Fruit fly (Drosophila melanogaster) whole organism, embryonic: ENCODE measurements around the gene nmdyn-D7.

Experiments used
- Atf3 ChIP-seq: fragments of 200-800 bp; sonication (Bioruptor generic); optimal IDR thresholded peaks from 3 replicates; lab custom pipeline; 2016; ENCODE audit warnings: missing biosample characterization, missing genetic modification characterization
- CG10209 ChIP-seq: fragments of 200-800 bp; sonication (Bioruptor generic); optimal IDR thresholded peaks from 3 replicates; lab custom pipeline; 2017; ENCODE audit warnings: missing biosample characterization, mild to moderate bottlenecking, missing genetic modification characterization, missing genetic modification reagents
- CG10321 ChIP-seq: fragments of 200-800 bp; sonication (Bioruptor generic); IDR thresholded peaks from 2 replicates; pipeline ENCODE4 v1.3.6; 2022; ENCODE audit warnings: missing biosample characterization, missing genetic modification characterization
- CG12744 ChIP-seq: fragments of 200-800 bp; sonication (Bioruptor generic); optimal IDR thresholded peaks from 2 replicates; lab custom pipeline; 2016; ENCODE audit warnings: missing biosample characterization, missing genetic modification characterization
- CG12942 ChIP-seq: fragments of 200-800 bp; sonication (Bioruptor generic); optimal IDR thresholded peaks from 3 replicates; lab custom pipeline; 2016; ENCODE audit warnings: missing biosample characterization, missing genetic modification characterization
- CG13894 ChIP-seq: fragments of 200-800 bp; sonication (Bioruptor generic); optimal IDR thresholded peaks from 3 replicates; lab custom pipeline; 2018; ENCODE audit warnings: missing biosample characterization, mild to moderate bottlenecking, missing genetic modification characterization, moderate library complexity
- CG1647 ChIP-seq: fragments of 200-800 bp; sonication (Bioruptor generic); optimal IDR thresholded peaks from 3 replicates; lab custom pipeline; 2016; ENCODE audit warnings: missing biosample characterization, missing genetic modification characterization
- CG16863 ChIP-seq: fragments of 200-800 bp; sonication (Bioruptor generic); optimal IDR thresholded peaks from 3 replicates; lab custom pipeline; 2016; ENCODE audit warnings: missing biosample characterization, missing genetic modification characterization
- CG17186 ChIP-seq: fragments of 200-800 bp; sonication (Bioruptor generic); optimal IDR thresholded peaks from 3 replicates; lab custom pipeline; 2017; ENCODE audit warnings: missing biosample characterization, missing genetic modification reagents, missing genetic modification characterization
- CG17359 ChIP-seq: fragments of 200-800 bp; sonication (Bioruptor generic); optimal IDR thresholded peaks from 3 replicates; lab custom pipeline; 2018; ENCODE audit warnings: missing biosample characterization, mild to moderate bottlenecking, missing genetic modification characterization, moderate library complexity
- CG17361 ChIP-seq: fragments of 200-800 bp; sonication (Bioruptor generic); IDR thresholded peaks from 3 replicates; pipeline ENCODE4 v1.3.6; 2022; ENCODE audit warnings: missing biosample characterization, missing genetic modification characterization
- CG17568 ChIP-seq: fragments of 200-800 bp; sonication (Bioruptor generic); optimal IDR thresholded peaks from 2 replicates; lab custom pipeline; 2018; ENCODE audit warnings: missing biosample characterization, mild to moderate bottlenecking, missing genetic modification characterization, moderate library complexity
- CG2202 ChIP-seq: fragments of 200-800 bp; sonication (Bioruptor generic); optimal IDR thresholded peaks from 2 replicates; lab custom pipeline; 2018; ENCODE audit warnings: missing biosample characterization, mild to moderate bottlenecking, missing genetic modification characterization
- CG32532 ChIP-seq: fragments of 200-800 bp; sonication (Bioruptor generic); IDR thresholded peaks from 2 replicates; pipeline ENCODE4 v1.3.6; 2022; ENCODE audit warnings: missing biosample characterization, missing genetic modification characterization
- CG32767 ChIP-seq: fragments of 200-800 bp; sonication (Bioruptor generic); IDR thresholded peaks from 2 replicates; pipeline ENCODE4 v1.3.6; 2022; ENCODE audit warnings: missing biosample characterization, missing genetic modification characterization
- CG4730 ChIP-seq: fragments of 200-800 bp; sonication (Bioruptor generic); IDR thresholded peaks from 2 replicates; pipeline ENCODE4 v1.3.6; 2022; ENCODE audit warnings: missing biosample characterization, missing genetic modification characterization
- CG7357 ChIP-seq: fragments of 200-800 bp; sonication (Bioruptor generic); IDR thresholded peaks from 3 replicates; pipeline ENCODE4 v1.3.6; 2022; ENCODE audit warnings: missing biosample characterization, missing genetic modification characterization
- CG7839 ChIP-seq: fragments of 200-800 bp; sonication (Bioruptor generic); optimal IDR thresholded peaks from 3 replicates; lab custom pipeline; 2018; ENCODE audit warnings: missing biosample characterization, mild to moderate bottlenecking, missing genetic modification characterization, moderate library complexity
- CG7928 ChIP-seq: fragments of 200-800 bp; sonication (Bioruptor generic); optimal IDR thresholded peaks from 2 replicates; lab custom pipeline; 2017; ENCODE audit warnings: missing biosample characterization, mild to moderate bottlenecking, missing genetic modification characterization
- CG9876 ChIP-seq: fragments of 200-800 bp; sonication (Bioruptor generic); optimal IDR thresholded peaks from 2 replicates; lab custom pipeline; 2016; ENCODE audit warnings: missing biosample characterization, missing genetic modification characterization
- CHES-1-like ChIP-seq: fragments of 200-800 bp; sonication (Bioruptor generic); optimal IDR thresholded peaks from 2 replicates; lab custom pipeline; 2016; ENCODE audit warnings: missing biosample characterization, missing genetic modification characterization
- CTCF ChIP-seq: fragments of 200-800 bp; sonication (Bioruptor generic); optimal IDR thresholded peaks from 2 replicates; lab custom pipeline; 2017; ENCODE audit warnings: missing biosample characterization, mild to moderate bottlenecking, missing genetic modification characterization, moderate library complexity
- D19A ChIP-seq: fragments of 200-800 bp; optimal IDR thresholded peaks from 3 replicates; lab custom pipeline; 2019; ENCODE audit warnings: missing biosample characterization, mild to moderate bottlenecking, missing genetic modification characterization, moderate library complexity
- Dek ChIP-seq: fragments of 200-800 bp; sonication (Bioruptor generic); optimal IDR thresholded peaks from 3 replicates; lab custom pipeline; 2019; ENCODE audit warnings: missing biosample characterization, mild to moderate bottlenecking, missing genetic modification characterization, moderate library complexity
- Fer3 ChIP-seq: fragments of 200-800 bp; sonication (Bioruptor generic); optimal IDR thresholded peaks from 2 replicates; lab custom pipeline; 2018; ENCODE audit warnings: missing biosample characterization, mild to moderate bottlenecking, missing genetic modification characterization, moderate library complexity
- GATAe ChIP-seq: fragments of 200-800 bp; sonication (Bioruptor generic); conservative IDR thresholded peaks from 2 replicates; pipeline ENCODE4 v1.3.6; 2022; ENCODE audit warnings: missing biosample characterization, missing genetic modification characterization
- HLH3B ChIP-seq: fragments of 200-800 bp; sonication (Bioruptor generic); IDR thresholded peaks from 2 replicates; pipeline ENCODE4 v1.3.6; 2022; ENCODE audit warnings: missing biosample characterization, missing genetic modification characterization
- HmgZ ChIP-seq: fragments of 200-800 bp; sonication (Bioruptor generic); optimal IDR thresholded peaks from 2 replicates; lab custom pipeline; 2018; ENCODE audit warnings: missing biosample characterization, mild to moderate bottlenecking, missing genetic modification characterization
- Hr39 ChIP-seq: fragments of >200 bp; optimal IDR thresholded peaks from 2 replicates; lab custom pipeline; 2017
- Kr ChIP-seq: fragments of 200-800 bp; sonication (Bioruptor generic); optimal IDR thresholded peaks from 2 replicates; lab custom pipeline; 2017; ENCODE audit warnings: missing biosample characterization, mild to moderate bottlenecking, missing genetic modification characterization
- Myb ChIP-seq: fragments of 200-800 bp; sonication (Bioruptor generic); optimal IDR thresholded peaks from 2 replicates; lab custom pipeline; 2016; ENCODE audit warnings: missing biosample characterization, missing genetic modification characterization
- Oaz ChIP-seq: fragments of 200-800 bp; sonication (Bioruptor generic); IDR thresholded peaks from 2 replicates; pipeline ENCODE4 v1.3.6; 2022; ENCODE audit warnings: missing biosample characterization, missing genetic modification characterization
- Oli ChIP-seq: fragments of 200-800 bp; sonication (Bioruptor generic); optimal IDR thresholded peaks from 2 replicates; lab custom pipeline; 2018; ENCODE audit warnings: missing biosample characterization, mild to moderate bottlenecking, missing genetic modification characterization, moderate library complexity
- Pdp1 ChIP-seq, 2 experiments: fragments of 200-800 bp; sonication (Bioruptor generic); optimal IDR thresholded peaks; 3 replicates each; lab custom pipeline; 2016; ENCODE audit warnings: missing biosample characterization in 2 of 2, missing genetic modification characterization in 2 of 2, mild to moderate bottlenecking in 1 of 2, moderate library complexity in 1 of 2
- Rx ChIP-seq: fragments of 200-800 bp; sonication (Bioruptor generic); IDR thresholded peaks from 2 replicates; pipeline ENCODE4 v1.3.6; 2022; ENCODE audit warnings: missing biosample characterization, missing genetic modification characterization
- Tbp ChIP-seq: fragments of >200 bp; optimal IDR thresholded peaks from 2 replicates; lab custom pipeline; 2018; ENCODE audit warnings: missing biosample characterization, missing genetic modification characterization
- Xbp1 ChIP-seq: fragments of 200-800 bp; sonication (Bioruptor generic); optimal IDR thresholded peaks from 3 replicates; lab custom pipeline; 2016; ENCODE audit warnings: missing biosample characterization, mild to moderate bottlenecking, missing genetic modification characterization
- ewg ChIP-seq: fragments of 200-800 bp; sonication (Bioruptor generic); optimal IDR thresholded peaks from 3 replicates; lab custom pipeline; 2017; ENCODE audit warnings: mild to moderate bottlenecking, missing biosample characterization, missing genetic modification reagents, missing genetic modification characterization
- ftz-f1 ChIP-seq: fragments of 200-800 bp; sonication (Bioruptor generic); optimal IDR thresholded peaks from 2 replicates; lab custom pipeline; 2016; ENCODE audit warnings: missing biosample characterization, missing genetic modification characterization
- hkb ChIP-seq, 2 experiments: fragments of 200-800 bp in 1 of 2; fragments of >200 bp in 1 of 2; sonication (Bioruptor generic) in 1 of 2; IDR thresholded peaks in 1 of 2; optimal IDR thresholded peaks in 1 of 2; 2 replicates each; pipeline versions ENCODE4 v1.3.6 to Lab custom; 2017 to 2022; ENCODE audit warnings: missing biosample characterization in 1 of 2, missing genetic modification characterization in 1 of 2
- jing ChIP-seq: fragments of 200-800 bp; sonication (Bioruptor generic); optimal IDR thresholded peaks from 2 replicates; lab custom pipeline; 2018; ENCODE audit warnings: missing biosample characterization, mild to moderate bottlenecking, missing genetic modification characterization
- kay ChIP-seq: fragments of 200-800 bp; sonication (Bioruptor generic); optimal IDR thresholded peaks from 2 replicates; lab custom pipeline; 2016; ENCODE audit warnings: missing biosample characterization, missing genetic modification characterization
- klu ChIP-seq: fragments of 200-800 bp; sonication (Bioruptor generic); IDR thresholded peaks from 2 replicates; pipeline ENCODE4 v1.3.6; 2022; ENCODE audit warnings: missing biosample characterization, missing genetic modification characterization
- mam ChIP-seq: fragments of 200-800 bp; sonication (Bioruptor generic); optimal IDR thresholded peaks from 3 replicates; lab custom pipeline; 2016; ENCODE audit warnings: missing biosample characterization, missing genetic modification characterization
- pnt ChIP-seq: fragments of 200-800 bp; sonication (Bioruptor generic); optimal IDR thresholded peaks from 3 replicates; lab custom pipeline; 2016; ENCODE audit warnings: missing biosample characterization, missing genetic modification characterization
- prd ChIP-seq, 3 experiments: fragments of >200 bp in 2 of 3; fragments of 200-800 bp in 1 of 3; sonication (Bioruptor generic) in 1 of 3; optimal IDR thresholded peaks in 2 of 3; IDR thresholded peaks in 1 of 3; 2 replicates in 2 of 3; 3 replicates in 1 of 3; pipeline versions ENCODE4 v1.3.6 to Lab custom; 2017 to 2022; ENCODE audit warnings: missing biosample characterization in 1 of 3, missing genetic modification characterization in 1 of 3
- pzg ChIP-seq: fragments of 200-800 bp; sonication (Bioruptor generic); optimal IDR thresholded peaks from 3 replicates; lab custom pipeline; 2018; ENCODE audit warnings: missing biosample characterization, mild to moderate bottlenecking, missing genetic modification characterization, moderate library complexity
- slp2 ChIP-seq: fragments of 200-800 bp; sonication (Bioruptor generic); optimal IDR thresholded peaks from 2 replicates; lab custom pipeline; 2016; ENCODE audit warnings: missing biosample characterization, missing genetic modification characterization
- sna ChIP-seq: fragments of 200-800 bp; sonication (Bioruptor generic); IDR thresholded peaks from 2 replicates; pipeline ENCODE4 v1.3.6; 2022; ENCODE audit warnings: missing biosample characterization, missing genetic modification characterization; ENCODE audit not compliant: partially characterized antibody
- sob ChIP-seq: fragments of 200-800 bp; sonication (Bioruptor generic); IDR thresholded peaks from 2 replicates; pipeline ENCODE4 v1.3.6; 2022; ENCODE audit warnings: missing biosample characterization, missing genetic modification characterization
- ttk ChIP-seq: fragments of 200-800 bp; sonication (Bioruptor generic); IDR thresholded peaks from 2 replicates; pipeline ENCODE4 v2.1.2; 2022; ENCODE audit warnings: missing biosample characterization, missing genetic modification characterization
- vfl ChIP-seq: fragments of 200-800 bp; sonication (Bioruptor generic); optimal IDR thresholded peaks from 2 replicates; lab custom pipeline; 2016; ENCODE audit warnings: missing biosample characterization, missing genetic modification characterization

nmdyn-D7 gene

DNA sequence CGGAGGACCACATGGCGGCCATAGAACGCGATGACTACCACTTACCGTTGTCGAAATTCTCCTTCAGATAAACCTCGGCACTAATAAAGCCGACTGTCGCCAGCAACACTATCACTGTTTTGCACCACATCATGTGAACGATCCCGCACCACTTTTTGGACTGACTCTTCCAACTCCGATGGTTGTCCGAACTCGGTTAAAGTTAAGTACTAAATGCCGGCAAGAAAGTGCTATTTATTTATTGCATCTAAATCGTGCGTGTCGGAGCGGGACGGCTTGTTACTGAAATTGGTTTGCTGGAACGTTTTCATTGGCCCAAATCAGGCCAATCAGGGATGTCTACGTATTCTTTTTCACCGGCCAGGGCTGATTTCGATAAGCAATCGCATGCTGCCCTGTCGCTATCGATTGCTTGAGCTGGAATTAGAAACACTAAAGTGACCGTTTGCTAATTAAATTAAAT is 49.1 kb upstream of the nmdyn-D7 start, which contains the start of gene Calr (continued):
- TF ChIP-seq CG17359 (no peak), CG12744 (no peak), Myb (GFP tag; lab: Kevin White, UChicago) (peak; percentile 82), D19A (tag; lab: Kevin White, UChicago) (peak; percentile 30), klu (GFP tag; lab: Robert Waterston, UW) (no peak), CG1647 (GFP tag; lab: Kevin White, UChicago) (peak; percentile 45), CTCF (peak; percentile 41), CG7357 (GFP tag; lab: Robert Waterston, UW) (no peak), Tbp (GFP tag; lab: Kevin White, UChicago) (no peak), kay (GFP tag; lab: Kevin White, UChicago) (peak; percentile 29), ftz-f1 (GFP tag; lab: Kevin White, UChicago) (peak; percentile 44), ewg (GFP tag; lab: Kevin White, UChicago) (no peak), CG10321 (GFP tag; lab: Robert Waterston, UW) (no peak), CHES-1-like (GFP tag; lab: Kevin White, UChicago) (peak; percentile 50), prd (optimal IDR thresholded peaks at IDR 0.05; lab: Kevin White, UChicago) (no peak), prd (GFP tag; IDR thresholded peaks at IDR 0.05; lab: Robert Waterston, UW) (no peak), Rx (GFP tag; lab: Robert Waterston, UW) (no peak), sna (GFP tag; lab: Robert Waterston, UW) (no peak), HLH3B (GFP tag; lab: Robert Waterston, UW) (no peak), CG9876 (GFP tag; lab: Kevin White, UChicago) (no peak), Oaz (GFP tag; lab: Robert Waterston, UW) (no peak), Pdp1 (GFP tag; optimal IDR thresholded peaks at IDR 0.05; lab: Kevin White, UChicago) (no peak), vfl (no peak), HmgZ (tag; lab: Kevin White, UChicago) (peak; percentile 51), CG4730 (GFP tag; lab: Robert Waterston, UW) (no peak), Atf3 (GFP tag; lab: Kevin White, UChicago) (no peak), Xbp1 (GFP tag; lab: Kevin White, UChicago) (peak; percentile 100), CG2202 (tag; lab: Kevin White, UChicago) (peak; percentile 42), sob (no peak), pnt (GFP tag; lab: Kevin White, UChicago) (no peak), CG10209 (GFP tag; lab: Kevin White, UChicago) (peak; percentile 11), mam (GFP tag; lab: Kevin White, UChicago) (no peak), CG12942 (GFP tag; lab: Kevin White, UChicago) (no peak), CG7928 (peak; percentile 47), slp2 (no peak), CG17361 (no peak), Oli (no peak), GATAe (GFP tag; lab: Robert Waterston, UW) (no peak), CG17568 (GFP tag; lab: Kevin White, UChicago) (no peak), Hr39 (lab: Kevin White, UChicago) (no peak), CG32532 (GFP tag; lab: Robert Waterston, UW) (no peak), ttk (no peak), CG32767 (no peak), pzg (GFP tag; lab: Kevin White, UChicago) (peak; percentile 83), CG16863 (GFP tag; lab: Kevin White, UChicago) (peak; percentile 46), Fer3 (tag; lab: Kevin White, UChicago) (peak; percentile 12), CG13894 (tag; lab: Kevin White, UChicago) (peak; percentile 55), jing (peak; percentile 12), CG7839 (tag; lab: Kevin White, UChicago) (no peak), Kr (no peak), CG17186 (GFP tag; lab: Kevin White, UChicago) (no peak), Dek (tag; lab: Kevin White, UChicago) (no peak), hkb (optimal IDR thresholded peaks at IDR 0.05; lab: Kevin White, UChicago) (no peak), hkb (GFP tag; IDR thresholded peaks at IDR 0.05; lab: Robert Waterston, UW) (no peak)
